Fruit fly (Drosophila melanogaster) Kc167 (cell line): Measurements from ENCODE around the gene CG33689.

Experiments used
- Myc ChIP-seq: fragments of >200 bp; optimal IDR thresholded peaks from 2 replicates; lab custom pipeline; 2017; ENCODE audit warnings: missing external identifiers
- Sin3A ChIP-seq: fragments of >200 bp; optimal IDR thresholded peaks from 2 replicates; lab custom pipeline; 2018; ENCODE audit warnings: missing external identifiers
- h ChIP-seq: fragments of >200 bp; optimal IDR thresholded peaks from 3 replicates; lab custom pipeline; 2018; ENCODE audit warnings: missing external identifiers
- insv ChIP-seq: fragments of >200 bp; optimal IDR thresholded peaks from 3 replicates; lab custom pipeline; 2018; ENCODE audit warnings: missing external identifiers
- psq ChIP-seq: fragments of >200 bp; optimal IDR thresholded peaks from 2 replicates; lab custom pipeline; 2017; ENCODE audit warnings: missing external identifiers
- ttk ChIP-seq: sonication (Bioruptor generic); optimal IDR thresholded peaks from 2 replicates; lab custom pipeline; 2017; ENCODE audit warnings: missing external identifiers

CG33689 gene

DNA sequence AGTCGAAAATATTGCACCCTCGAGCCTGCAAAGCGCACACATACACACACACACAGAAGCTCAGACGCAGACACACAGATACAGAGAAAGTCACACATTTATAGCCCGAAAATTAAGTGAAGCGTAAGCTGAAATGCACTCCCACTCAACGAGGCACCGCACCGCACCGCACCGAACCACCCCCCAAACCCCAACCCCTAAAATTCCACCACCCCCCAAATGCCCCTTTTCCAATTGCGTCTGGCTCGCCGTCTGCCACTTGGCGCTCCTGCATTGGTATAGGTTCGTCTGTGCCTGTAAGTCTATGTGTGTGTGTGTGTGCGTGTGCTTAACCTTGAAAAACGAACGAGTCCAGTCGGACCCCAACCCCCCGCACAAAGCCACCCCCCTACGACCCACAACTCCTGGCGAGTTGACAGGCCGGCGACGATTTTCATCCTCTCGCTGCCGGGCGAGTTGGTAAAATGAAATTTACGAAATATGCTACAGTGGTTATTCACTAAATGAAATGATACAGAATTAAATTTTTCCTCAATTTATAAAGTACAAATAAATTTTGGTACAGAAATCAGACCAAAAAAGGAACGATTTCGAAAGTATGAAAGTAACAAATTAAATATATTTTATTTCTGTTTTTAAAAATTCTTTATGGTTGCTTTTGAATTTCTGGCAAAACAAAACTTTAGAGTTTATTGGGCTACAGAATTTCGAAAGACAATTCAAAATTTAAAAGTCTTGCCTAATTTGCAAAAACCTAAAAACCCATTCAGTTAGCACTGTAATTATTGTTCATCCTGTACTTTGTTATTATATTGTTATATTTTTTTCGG is 17.2 kb upstream of the CG33689 start:
- TF ChIP-seq h (lab: Kevin White, UChicago) = no peak
- no peak for TF ChIP-seq Myc
- no peak for TF ChIP-seq ttk
- no peak for TF ChIP-seq psq (lab: Kevin White, UChicago)
- no peak for TF ChIP-seq insv (lab: Kevin White, UChicago)
- TF ChIP-seq Sin3A = no peak

DNA sequence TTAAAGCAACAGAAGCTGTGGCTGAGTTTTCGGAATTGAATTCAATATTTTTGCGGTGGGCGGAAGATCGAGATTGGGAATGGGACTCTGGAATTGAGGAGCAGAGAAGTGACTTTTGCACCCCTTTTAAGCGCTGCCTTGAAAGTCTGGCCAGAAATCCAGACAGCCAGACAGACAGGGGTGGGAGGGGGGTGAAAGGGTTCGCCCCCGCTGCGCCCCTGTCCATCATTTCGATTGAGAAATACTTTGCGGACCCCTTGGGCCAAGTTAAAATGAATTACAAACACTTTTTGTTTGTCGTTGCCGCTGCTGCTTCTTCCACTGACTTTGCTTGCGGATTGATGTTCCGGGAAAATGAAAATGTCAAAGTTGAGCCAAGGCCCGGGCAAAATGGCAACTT is 16.5 kb upstream of the CG33689 start:
- TF ChIP-seq psq (lab: Kevin White, UChicago) (no peak), h (lab: Kevin White, UChicago) (no peak), Myc (no peak), insv (lab: Kevin White, UChicago) (no peak), Sin3A (no peak), ttk (no peak)

DNA sequence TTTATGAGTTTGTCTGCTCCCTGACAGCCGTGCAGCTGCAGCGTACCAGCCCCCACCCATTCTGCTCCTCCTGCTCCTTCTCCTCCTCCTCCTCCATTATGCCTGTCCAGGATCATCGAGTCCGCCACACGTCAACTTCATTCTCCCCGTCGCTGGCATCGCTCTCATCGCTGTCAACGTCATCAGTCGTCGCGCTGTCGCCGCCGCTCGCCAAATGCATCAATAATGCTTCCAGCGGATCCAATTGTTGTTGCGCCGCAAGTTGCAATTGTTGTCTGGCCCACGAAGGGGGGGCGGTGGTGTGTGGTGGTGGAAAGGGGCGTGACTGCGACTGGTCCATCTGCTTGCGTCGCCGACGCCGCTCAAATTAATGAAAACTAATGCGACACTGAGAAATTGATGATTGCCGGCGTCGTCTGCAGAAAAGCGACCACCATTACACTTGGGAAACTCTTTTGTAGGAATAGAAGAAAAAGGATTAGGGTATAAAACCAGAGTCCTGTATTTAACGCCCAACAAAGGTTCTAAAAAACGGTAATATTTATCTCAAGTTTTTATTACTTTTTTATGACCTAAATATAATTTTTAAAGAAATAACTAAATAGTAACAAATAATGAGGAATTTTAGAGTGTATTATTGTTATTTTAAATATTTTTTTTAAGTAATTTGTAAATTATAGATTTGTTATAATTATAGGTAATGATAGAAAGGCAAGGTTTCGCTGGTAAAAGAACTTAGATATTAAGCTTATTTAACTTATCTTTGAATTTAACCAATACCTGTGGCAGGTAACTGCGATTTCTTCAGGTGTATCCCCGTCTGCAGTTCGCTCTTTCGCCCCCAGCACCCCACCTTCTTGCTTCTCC is 10.7 kb upstream of the CG33689 start:
- TF ChIP-seq psq (lab: Kevin White, UChicago) (no peak), insv (lab: Kevin White, UChicago) (no peak), Sin3A (no peak), ttk (no peak), h (lab: Kevin White, UChicago) (no peak), Myc (no peak)

DNA sequence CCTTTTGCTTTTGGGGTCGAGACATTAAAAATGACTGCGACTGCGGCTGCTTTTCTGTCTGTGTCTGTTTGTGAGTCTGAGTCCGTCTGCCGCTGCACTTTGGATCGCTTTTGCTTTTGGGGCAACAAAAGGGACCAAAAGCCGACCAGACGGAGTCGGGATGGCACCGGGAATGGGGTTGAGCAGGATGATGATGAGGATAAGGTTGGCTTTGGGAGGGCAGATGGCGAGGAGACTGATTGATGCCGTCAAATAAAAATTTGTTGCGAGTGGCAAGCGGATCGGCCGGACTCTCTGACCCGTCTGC is 10.2 kb upstream of the CG33689 start:
- TF ChIP-seq psq (lab: Kevin White, UChicago) (no peak), ttk (no peak), insv (lab: Kevin White, UChicago) (no peak), h (lab: Kevin White, UChicago) (no peak), Sin3A (no peak), Myc (no peak)

DNA sequence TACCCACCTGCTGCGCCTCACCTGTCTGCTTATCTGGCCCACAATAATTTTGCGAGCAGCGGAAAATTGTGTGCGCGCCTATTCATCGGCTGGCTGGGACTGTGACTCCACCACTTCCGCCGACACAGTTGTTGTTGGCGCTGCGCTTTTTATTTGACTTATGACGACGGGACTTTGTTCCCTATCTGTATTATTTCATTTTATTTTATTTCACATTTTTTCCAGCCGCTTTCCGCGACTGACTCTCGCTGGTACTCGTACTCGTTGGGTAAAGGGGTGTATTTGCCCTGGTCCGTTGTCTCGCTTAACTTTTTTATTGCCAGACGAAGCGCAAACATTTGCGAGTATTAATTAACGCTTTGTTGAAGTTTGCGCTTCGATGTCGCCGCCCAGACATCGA is 9.1 kb upstream of the CG33689 start:
- TF ChIP-seq Myc = no peak
- TF ChIP-seq Sin3A = no peak
- TF ChIP-seq psq (lab: Kevin White, UChicago) = no peak
- no peak for TF ChIP-seq h (lab: Kevin White, UChicago)
- TF ChIP-seq insv (lab: Kevin White, UChicago) = no peak
- TF ChIP-seq ttk = no peak

DNA sequence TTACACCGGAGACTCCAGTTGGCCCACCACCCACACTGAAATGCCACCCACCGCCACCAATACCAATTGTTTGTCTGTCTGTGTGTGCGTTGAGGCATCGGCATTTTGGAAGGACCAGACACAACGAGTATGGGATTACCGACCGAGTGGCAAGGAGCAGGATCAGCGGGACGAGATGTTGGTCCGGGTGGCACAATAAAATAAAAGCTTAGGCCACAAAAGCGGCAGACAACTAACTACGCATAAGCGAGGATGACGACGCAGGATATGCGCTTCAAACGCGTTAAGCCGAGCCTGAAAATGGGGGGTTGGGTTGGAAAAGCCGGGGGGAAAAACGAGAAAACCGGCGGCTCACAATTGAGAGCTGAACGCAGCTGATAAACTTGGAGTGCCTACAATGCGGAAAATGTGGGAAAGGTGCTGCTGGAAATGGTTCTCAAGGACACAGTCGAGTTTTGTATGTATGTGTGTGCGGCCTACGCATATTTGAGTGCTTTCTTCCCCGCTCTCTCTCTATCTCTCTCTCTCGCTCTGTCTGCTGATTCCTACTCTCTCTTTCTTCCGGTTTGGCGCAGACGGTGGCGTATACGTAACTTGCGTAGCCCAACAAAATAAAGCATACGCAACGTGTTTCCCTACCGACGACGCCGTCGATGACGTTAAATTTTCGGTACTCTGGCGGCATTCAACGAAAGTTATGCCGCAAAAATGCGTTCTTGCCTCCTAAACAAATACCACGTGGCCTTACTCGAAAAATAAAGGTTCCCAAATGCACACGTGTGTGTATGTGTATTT is 7.3 kb upstream of the CG33689 start:
- TF ChIP-seq Myc = no peak
- TF ChIP-seq psq (lab: Kevin White, UChicago) = no peak
- TF ChIP-seq h (lab: Kevin White, UChicago) = no peak
- TF ChIP-seq Sin3A = no peak
- TF ChIP-seq ttk = no peak
- no peak for TF ChIP-seq insv (lab: Kevin White, UChicago)

DNA sequence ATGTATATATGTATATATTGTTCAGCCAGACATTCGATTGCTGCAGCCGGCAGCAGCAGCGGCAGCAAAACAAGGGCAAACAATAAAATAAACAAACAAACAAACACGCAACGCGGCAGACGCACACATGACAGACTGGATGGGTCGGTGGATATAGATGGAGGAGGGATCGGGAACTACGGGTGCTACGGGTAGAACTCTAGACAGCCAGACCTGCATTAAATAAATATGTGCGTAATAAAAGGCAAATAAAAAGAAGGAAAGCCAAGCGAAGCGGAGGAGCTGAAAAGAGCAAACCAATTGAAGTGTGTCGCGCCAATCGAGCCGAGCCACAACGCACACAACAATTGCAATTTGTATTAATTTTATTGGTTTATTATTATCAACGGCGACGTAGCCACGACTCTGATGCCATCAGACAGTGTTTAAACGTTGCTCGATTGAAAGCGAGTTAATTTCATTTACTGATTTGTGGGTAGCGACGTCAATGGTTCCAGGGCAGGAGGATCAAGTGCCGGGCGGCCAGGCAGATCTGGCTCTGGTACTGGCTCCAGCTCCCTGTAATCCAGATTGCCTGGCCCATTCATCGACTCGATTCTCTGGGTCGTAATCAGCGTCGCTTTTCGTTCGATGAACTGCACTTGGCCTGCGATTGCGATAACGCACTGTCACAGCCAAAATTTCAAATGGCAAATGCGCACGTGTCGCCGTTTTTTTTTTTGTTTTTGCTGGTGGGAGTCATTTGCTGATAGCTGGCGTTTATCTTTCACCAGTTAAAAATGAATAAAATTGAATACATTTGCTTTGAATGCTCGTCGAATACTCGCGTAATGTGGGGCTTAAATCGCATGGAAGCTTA is 5.9 kb upstream of the CG33689 start:
- no peak for TF ChIP-seq psq (lab: Kevin White, UChicago)
- TF ChIP-seq Myc = no peak
- TF ChIP-seq h (lab: Kevin White, UChicago) = no peak
- TF ChIP-seq ttk = no peak
- TF ChIP-seq insv (lab: Kevin White, UChicago) = no peak
- no peak for TF ChIP-seq Sin3A

DNA sequence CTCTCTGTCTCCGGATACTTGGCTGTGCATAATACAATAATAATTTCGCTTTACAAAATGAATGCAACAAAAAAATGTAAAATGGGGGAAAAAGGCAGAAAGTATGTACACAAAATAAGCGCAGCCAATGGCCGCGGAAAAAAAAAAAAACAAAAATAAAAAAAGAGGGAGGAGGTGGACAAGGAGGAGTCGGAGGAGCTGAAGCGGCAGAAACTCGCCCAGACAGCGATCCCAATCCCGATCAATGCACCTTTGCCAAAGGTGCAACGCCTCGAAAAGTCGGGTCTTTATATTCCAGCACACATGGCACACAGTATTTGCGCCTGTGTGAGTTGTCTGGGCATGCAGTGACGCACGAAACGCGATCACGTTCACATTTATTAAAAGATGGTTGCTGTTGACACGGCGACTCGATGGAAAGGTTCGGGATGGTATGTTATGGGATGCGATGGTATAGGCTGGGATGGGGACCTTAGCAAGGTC is 4.5 kb upstream of the CG33689 start:
- TF ChIP-seq psq (lab: Kevin White, UChicago) = no peak
- TF ChIP-seq insv (lab: Kevin White, UChicago) = no peak
- no peak for TF ChIP-seq h (lab: Kevin White, UChicago)
- no peak for TF ChIP-seq Myc
- no peak for TF ChIP-seq Sin3A
- no peak for TF ChIP-seq ttk

DNA sequence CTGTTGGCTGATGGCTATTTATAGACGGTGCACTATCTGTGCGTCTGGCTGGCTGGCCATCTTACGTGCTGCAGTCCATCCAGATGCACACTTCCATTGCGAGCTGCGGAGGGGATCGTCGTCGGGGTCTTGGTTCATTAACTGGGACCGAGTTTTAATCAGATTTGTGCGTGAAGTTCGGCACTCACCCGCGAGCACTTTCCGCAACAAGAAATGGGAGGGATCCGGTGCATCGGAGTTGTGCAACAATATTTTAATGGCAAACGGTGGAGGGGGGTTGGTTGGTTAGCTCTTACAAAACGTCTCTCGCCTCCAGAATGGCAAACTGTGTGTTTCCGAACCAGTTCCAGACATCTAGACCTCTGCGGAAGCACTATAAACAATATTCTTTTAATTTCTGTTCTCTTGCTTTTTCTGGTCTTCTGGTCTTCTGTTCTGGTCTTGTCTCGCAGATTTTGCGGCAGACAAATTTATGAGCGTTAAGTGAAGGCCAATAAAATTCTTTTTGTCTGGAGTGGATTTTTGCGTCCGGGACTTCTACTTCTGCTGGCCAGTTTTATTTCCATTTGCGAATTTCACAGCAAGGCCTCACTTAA is 3.3 kb upstream of the CG33689 start:
- TF ChIP-seq Myc (no peak), Sin3A (no peak), insv (lab: Kevin White, UChicago) (no peak), h (lab: Kevin White, UChicago) (no peak), ttk (no peak), psq (lab: Kevin White, UChicago) (no peak)

DNA sequence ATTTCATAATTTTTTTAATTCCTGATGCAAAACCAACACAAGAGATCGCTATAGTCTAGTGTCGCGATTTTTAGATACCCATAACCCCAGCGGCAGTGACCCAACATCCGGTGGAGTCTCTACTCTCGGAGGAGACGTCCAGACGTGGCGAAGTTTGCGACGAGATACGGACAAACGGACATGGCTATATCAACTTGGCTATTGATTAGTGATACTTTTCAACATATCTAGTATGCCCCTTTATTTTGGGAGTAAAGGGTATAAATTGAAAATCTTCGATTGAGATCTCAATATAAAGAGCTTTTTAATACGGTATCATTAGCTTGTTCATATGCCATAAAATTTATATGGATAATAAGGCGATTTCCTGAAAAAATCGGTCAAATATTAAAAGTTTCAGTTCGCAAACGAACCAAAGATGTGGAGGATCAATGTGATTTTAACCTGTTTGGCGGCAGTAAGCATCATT is 2.5 kb upstream of the CG33689 start, which contains the start of gene CG33687:
TSS of gene CG33687 (plus strand) at position 419 of the 469 bp plus-strand sequence.
- TF ChIP-seq insv (lab: Kevin White, UChicago) (no peak), Myc (no peak), Sin3A (no peak), ttk (no peak), psq (lab: Kevin White, UChicago) (no peak), h (lab: Kevin White, UChicago) (no peak)

DNA sequence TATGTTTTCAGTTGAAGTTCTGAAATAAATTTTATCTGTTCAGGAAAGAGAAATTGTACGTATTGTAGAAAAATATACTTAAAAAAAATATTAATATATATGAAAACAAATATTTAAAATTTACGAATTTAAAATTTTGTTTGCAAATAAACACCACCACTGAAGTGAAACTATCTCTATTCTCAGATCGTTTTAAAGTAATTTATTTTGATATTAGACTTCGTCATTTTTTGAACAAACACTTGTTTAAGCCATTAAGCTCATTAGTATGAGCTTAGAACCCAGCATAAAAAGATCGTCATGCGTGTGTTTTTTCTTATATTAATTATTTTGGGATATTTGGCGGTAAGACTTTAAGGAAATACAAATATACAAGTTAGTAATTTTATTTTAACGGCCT is 1.1 kb upstream of the CG33689 start, which contains the start of gene CG33688:
TSS of gene CG33688 (plus strand) at position 301 of the 400 bp plus-strand sequence.
- no peak for TF ChIP-seq Sin3A
- TF ChIP-seq h (lab: Kevin White, UChicago) = no peak
- TF ChIP-seq ttk = no peak
